Worm (Caenorhabditis elegans): ENCODE results near the gene col-116.

Gene col-116

DNA sequence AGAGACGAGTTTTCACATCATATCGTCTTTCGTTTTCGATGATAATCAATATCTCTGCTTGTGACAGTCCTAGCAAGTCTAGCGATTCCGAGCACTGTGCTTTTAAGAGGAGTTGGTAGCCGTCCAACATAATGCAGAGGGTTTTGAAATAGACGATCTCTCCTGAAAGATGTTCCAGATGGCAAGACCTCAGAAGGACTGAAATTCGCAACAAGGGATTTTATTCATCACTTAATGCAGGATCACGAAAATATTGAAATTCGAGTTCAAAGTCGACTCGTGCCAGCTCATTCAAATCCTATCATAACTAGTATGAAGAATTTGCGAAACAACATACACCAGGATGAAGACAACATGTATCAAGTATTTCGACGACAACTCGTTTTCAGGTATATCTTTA is 21.8 kb downstream of the col-116 start, which contains the start of gene D2096.7:
Gene D2096.7 (minus strand): TSS at position 130 of the 400 bp plus-strand sequence.
- TF ChIP-seq unc-55 (GFP tag; optimal IDR thresholded peaks at IDR 0.05) (no peak), ahr-1 (tag; optimal IDR thresholded peaks at IDR 0.05) (no peak), unc-42 (tag; optimal IDR thresholded peaks at IDR 0.05) (no peak), elt-4 (tag; optimal IDR thresholded peaks at IDR 0.05) (no peak)

DNA sequence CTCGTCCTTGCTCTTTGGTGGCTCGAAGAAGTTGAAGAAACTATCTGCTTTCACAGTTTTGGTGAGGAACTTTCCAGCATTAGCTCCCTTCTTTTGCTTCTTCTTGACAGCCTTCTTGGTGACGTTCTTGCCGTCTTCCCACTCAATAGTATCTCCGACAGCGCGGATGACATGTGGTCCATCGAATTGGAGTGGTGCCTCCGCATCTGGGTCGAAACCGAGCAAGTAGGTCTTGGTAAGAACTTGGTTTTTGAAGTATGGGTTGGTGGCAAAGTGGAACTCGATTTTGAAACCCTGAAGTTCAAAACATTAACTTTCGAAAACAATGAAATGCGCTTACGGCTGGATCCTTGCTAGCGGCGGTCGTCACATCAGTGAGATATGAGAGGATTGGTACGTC is 22.6 kb downstream of the col-116 start:
- no peak for TF ChIP-seq C08G9.2 (tag; optimal IDR thresholded peaks at IDR 0.05)
- no peak for TF ChIP-seq elt-4 (tag; optimal IDR thresholded peaks at IDR 0.05)
- no peak for TF ChIP-seq ttx-3 (tag; optimal IDR thresholded peaks at IDR 0.05)
- TF ChIP-seq nfya-1 (tag; optimal IDR thresholded peaks at IDR 0.05): no peak
- TF ChIP-seq ref-2 (tag; optimal IDR thresholded peaks at IDR 0.05): no peak
- no peak for TF ChIP-seq Y22D7AL.16 (tag; optimal IDR thresholded peaks at IDR 0.05)
- TF ChIP-seq unc-3 (GFP tag; conservative IDR thresholded peaks at IDR 0.05): no peak
- no peak for TF ChIP-seq unc-3 (tag; optimal IDR thresholded peaks at IDR 0.05)
- no peak for TF ChIP-seq pax-1 (tag; optimal IDR thresholded peaks at IDR 0.05)
- no peak for TF ChIP-seq eyg-1 (tag; optimal IDR thresholded peaks at IDR 0.05)
- TF ChIP-seq ceh-14 (tag; optimal IDR thresholded peaks at IDR 0.05): no peak
- no peak for TF ChIP-seq pat-9 (tag; optimal IDR thresholded peaks at IDR 0.05)
- TF ChIP-seq ceh-22 (tag; optimal IDR thresholded peaks at IDR 0.05): no peak
- no peak for TF ChIP-seq sox-4 (tag; optimal IDR thresholded peaks at IDR 0.05)

DNA sequence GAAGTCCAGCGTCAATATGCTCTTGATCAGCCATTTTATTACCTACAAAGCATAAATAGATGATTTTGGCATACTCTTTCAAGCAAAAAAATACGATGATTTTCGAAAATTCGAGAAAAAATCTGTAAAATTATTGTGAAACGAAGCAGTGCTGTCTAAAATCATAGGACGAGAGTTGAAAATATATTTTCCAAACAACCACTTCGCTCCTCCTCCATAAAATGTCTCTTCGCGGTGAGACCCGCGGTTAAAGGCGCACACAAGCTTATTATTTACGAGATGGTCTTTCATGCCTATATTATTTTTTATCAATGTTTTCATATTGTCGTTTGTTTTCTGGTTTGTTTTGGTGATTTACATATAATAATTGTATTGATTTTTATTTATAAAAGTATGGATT is 23.6 kb downstream of the col-116 start, which contains the start of gene nap-1:
Gene nap-1 (minus strand): TSS at position 42 of the 400 bp plus-strand sequence.
- TF ChIP-seq unc-86 (tag; optimal IDR thresholded peaks at IDR 0.05) (no peak), elt-2 (tag; optimal IDR thresholded peaks at IDR 0.05) (peak; percentile 11), nfya-1 (tag; optimal IDR thresholded peaks at IDR 0.05) (peak; percentile 40), gmeb-2 (tag; optimal IDR thresholded peaks at IDR 0.05) (no peak)

DNA sequence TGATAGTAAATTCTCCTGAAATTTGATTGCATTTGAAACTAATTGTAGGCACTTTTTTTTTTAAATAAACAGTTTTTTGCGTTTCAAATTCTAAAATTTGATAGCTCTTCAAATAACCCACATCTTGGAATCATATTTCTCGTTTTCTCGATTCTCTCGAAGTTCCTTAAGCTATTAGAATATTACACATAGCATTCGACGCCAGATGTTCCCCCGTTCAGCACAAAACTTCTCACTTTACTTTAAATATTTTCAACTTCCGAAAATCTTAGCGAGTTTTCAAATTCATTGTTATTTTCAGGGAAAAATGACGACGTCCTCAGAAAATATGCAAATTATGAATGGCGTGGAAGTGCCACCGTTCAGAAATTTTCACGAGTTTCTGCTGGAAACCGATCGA is 24.0 kb downstream of the col-116 start, which contains the start of gene praf-3:
Gene praf-3 (plus strand): TSS at position 301 of the 400 bp plus-strand sequence.
- no peak for TF ChIP-seq lim-6 (tag; optimal IDR thresholded peaks at IDR 0.05)
- TF ChIP-seq pros-1 (tag; optimal IDR thresholded peaks at IDR 0.05): no peak
- TF ChIP-seq sdc-2 (tag; optimal IDR thresholded peaks at IDR 0.05): no peak
- no peak for TF ChIP-seq ceh-24 (tag; optimal IDR thresholded peaks at IDR 0.05)
- no peak for TF ChIP-seq mec-3 (tag; optimal IDR thresholded peaks at IDR 0.05; ENCODE audit: borderline replicate concordance)
- TF ChIP-seq sox-2 (GFP tag; IDR thresholded peaks at IDR 0.05): no peak
- TF ChIP-seq gmeb-2 (tag; optimal IDR thresholded peaks at IDR 0.05): no peak

DNA sequence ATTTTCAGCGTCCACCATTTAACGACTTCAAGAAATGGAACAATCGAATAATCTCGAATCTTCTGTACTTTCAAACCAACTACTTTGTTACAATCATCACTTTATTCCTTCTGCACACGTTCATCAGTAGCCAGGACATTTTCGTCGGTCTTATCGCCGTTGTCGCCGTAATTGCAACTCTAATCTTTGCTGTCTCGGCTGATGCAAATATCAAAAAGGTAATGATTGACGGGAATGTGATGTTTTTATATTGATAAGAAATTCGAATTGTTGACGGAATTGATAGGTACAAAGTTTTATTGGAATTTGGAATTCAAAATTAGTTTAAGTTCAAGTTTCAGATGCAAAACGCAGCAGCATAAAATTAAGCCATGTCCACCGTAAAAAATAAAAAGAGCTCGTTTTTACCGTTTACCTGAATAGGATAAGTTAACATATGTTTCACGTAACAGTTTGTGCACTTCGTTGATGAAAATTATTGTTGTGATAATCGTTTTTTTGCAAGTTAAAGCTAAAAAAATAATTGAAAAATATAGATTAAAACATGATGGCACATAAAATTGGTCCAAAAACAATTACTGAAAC is 24.7 kb downstream of the col-116 start:
- no peak for TF ChIP-seq mec-3 (tag; optimal IDR thresholded peaks at IDR 0.05; ENCODE audit: borderline replicate concordance)
- TF ChIP-seq elt-2 (tag; optimal IDR thresholded peaks at IDR 0.05): peak; percentile 87

DNA sequence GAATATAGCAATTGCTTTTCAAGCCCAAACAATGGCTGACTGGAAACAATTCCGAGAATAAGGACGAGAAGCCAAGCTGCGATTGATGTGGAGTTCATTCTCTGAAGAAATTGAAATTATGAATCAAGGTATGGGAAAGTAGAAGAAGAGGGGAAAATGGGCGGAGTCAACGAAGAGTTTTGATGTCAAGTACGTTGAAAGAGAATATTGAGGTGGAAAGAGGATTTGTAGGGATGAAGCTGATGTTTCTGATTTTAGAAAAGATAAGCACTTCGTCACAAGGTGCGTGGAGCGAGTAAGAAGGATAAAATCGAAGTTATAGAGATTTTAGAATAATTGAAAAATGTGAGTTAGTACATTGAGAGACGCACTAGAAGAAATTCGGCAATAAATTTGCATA is 27.0 kb downstream of the col-116 start, which contains the start of gene D2096.9:
Gene D2096.9 (minus strand): TSS at position 101 of the 400 bp plus-strand sequence.
- TF ChIP-seq C38D4.7 (GFP tag; optimal IDR thresholded peaks at IDR 0.05): no peak
- no peak for TF ChIP-seq pax-1 (tag; optimal IDR thresholded peaks at IDR 0.05)
- no peak for TF ChIP-seq eyg-1 (tag; optimal IDR thresholded peaks at IDR 0.05)
- TF ChIP-seq ref-2 (tag; optimal IDR thresholded peaks at IDR 0.05): no peak
- no peak for TF ChIP-seq syd-9 (tag; optimal IDR thresholded peaks at IDR 0.05)
- TF ChIP-seq nhr-232 (tag; optimal IDR thresholded peaks at IDR 0.05): no peak
- no peak for TF ChIP-seq unc-42 (tag; optimal IDR thresholded peaks at IDR 0.05)
- no peak for TF ChIP-seq ceh-2 (tag; optimal IDR thresholded peaks at IDR 0.05)
- no peak for TF ChIP-seq ztf-16 (tag; optimal IDR thresholded peaks at IDR 0.05)
- no peak for TF ChIP-seq rnt-1 (tag; optimal IDR thresholded peaks at IDR 0.05)
- no peak for TF ChIP-seq ceh-34 (tag; optimal IDR thresholded peaks at IDR 0.05)
- no peak for TF ChIP-seq ceh-31 (tag; optimal IDR thresholded peaks at IDR 0.05)
- TF ChIP-seq ceh-14 (tag; optimal IDR thresholded peaks at IDR 0.05): no peak
- TF ChIP-seq fkh-6 (tag; optimal IDR thresholded peaks at IDR 0.05): no peak
- TF ChIP-seq nhr-11 (tag; optimal IDR thresholded peaks at IDR 0.05): no peak
- no peak for TF ChIP-seq unc-86 (tag; optimal IDR thresholded peaks at IDR 0.05)
- no peak for TF ChIP-seq lim-6 (tag; optimal IDR thresholded peaks at IDR 0.05)
